Worm (Caenorhabditis elegans) whole organism, mixed stage, embryonic: Measurements from ENCODE around the gene srn-1.

ENCODE experiments used
- M03D4.4 ChIP-seq: sonication (generic microtip); optimal IDR thresholded peaks from 2 replicates; lab custom pipeline; 2017; ENCODE audit warnings: mild to moderate bottlenecking, missing genetic modification characterization, missing compliant biosample characterization
- bed-3 ChIP-seq: fragments of 200-800 bp; sonication (Bioruptor generic); optimal IDR thresholded peaks from 3 replicates; lab custom pipeline; 2018; ENCODE audit warnings: mild to moderate bottlenecking, missing genetic modification characterization, moderate library complexity, missing compliant biosample characterization
- ceh-39 ChIP-seq: fragments of 150-350 bp; optimal IDR thresholded peaks from 2 replicates; lab custom pipeline; 2014; ENCODE audit warnings: missing biosample characterization, missing genetic modification characterization
- ceh-43 ChIP-seq: fragments of 200-800 bp; sonication (Bioruptor generic); optimal IDR thresholded peaks from 2 replicates; lab custom pipeline; 2018; ENCODE audit warnings: mild to moderate bottlenecking, missing genetic modification characterization, moderate library complexity, missing compliant biosample characterization
- ceh-83 ChIP-seq: fragments of 200-800 bp; sonication (Bioruptor generic); optimal IDR thresholded peaks from 2 replicates; lab custom pipeline; 2018; ENCODE audit warnings: mild to moderate bottlenecking, missing genetic modification characterization, missing compliant biosample characterization
- ces-1 ChIP-seq: fragments of 150-350 bp; optimal IDR thresholded peaks from 2 replicates; lab custom pipeline; 2014; ENCODE audit warnings: missing biosample characterization, missing genetic modification reagents, missing genetic modification characterization
- cnd-1 ChIP-seq: fragments of 200-800 bp; sonication (Bioruptor generic); optimal IDR thresholded peaks from 2 replicates; lab custom pipeline; 2018; ENCODE audit warnings: mild to moderate bottlenecking, missing genetic modification characterization, missing compliant biosample characterization
- elt-1 ChIP-seq: sonication (generic microtip); optimal IDR thresholded peaks from 2 replicates; lab custom pipeline; 2017; ENCODE audit warnings: missing genetic modification characterization, mild to moderate bottlenecking, missing compliant biosample characterization, antibody characterized with exemption, moderate library complexity, borderline replicate concordance; ENCODE audit not compliant: insufficient read depth
- elt-3 ChIP-seq: fragments of 150-350 bp; optimal IDR thresholded peaks from 2 replicates; lab custom pipeline; 2014; ENCODE audit warnings: missing biosample characterization, missing genetic modification characterization
- flh-1 ChIP-seq: fragments of 200-800 bp; sonication (Bioruptor generic); optimal IDR thresholded peaks from 2 replicates; lab custom pipeline; 2018; ENCODE audit warnings: mild to moderate bottlenecking, missing genetic modification characterization, moderate library complexity, missing compliant biosample characterization
- hlh-1 ChIP-seq: fragments of 150-350 bp; optimal IDR thresholded peaks from 2 replicates; lab custom pipeline; 2014; ENCODE audit warnings: missing biosample characterization, missing genetic modification reagents, missing genetic modification characterization
- lin-32 ChIP-seq: fragments of 200-800 bp; sonication (Bioruptor generic); optimal IDR thresholded peaks from 2 replicates; lab custom pipeline; 2018; ENCODE audit warnings: mild to moderate bottlenecking, missing genetic modification characterization, missing compliant biosample characterization
- lsy-2 ChIP-seq: fragments of 150-350 bp; optimal IDR thresholded peaks from 2 replicates; lab custom pipeline; 2014; ENCODE audit warnings: missing biosample characterization, missing genetic modification characterization
- mep-1 ChIP-seq: fragments of 150-350 bp; optimal IDR thresholded peaks from 2 replicates; lab custom pipeline; 2017; ENCODE audit warnings: missing biosample characterization, missing genetic modification reagents, missing genetic modification characterization, inconsistent platforms
- mls-2 ChIP-seq: sonication (generic microtip); optimal IDR thresholded peaks from 2 replicates; lab custom pipeline; 2016; ENCODE audit warnings: mild to moderate bottlenecking, missing genetic modification characterization, moderate library complexity, missing compliant biosample characterization
- nhr-12 ChIP-seq: fragments of 150-350 bp; optimal IDR thresholded peaks from 2 replicates; lab custom pipeline; 2014; ENCODE audit warnings: missing biosample characterization, missing genetic modification characterization
- nhr-2 ChIP-seq: fragments of 150-350 bp; optimal IDR thresholded peaks from 2 replicates; lab custom pipeline; 2014; ENCODE audit warnings: missing biosample characterization, missing genetic modification characterization
- nhr-237 ChIP-seq: fragments of 150-350 bp; optimal IDR thresholded peaks from 2 replicates; lab custom pipeline; 2014; ENCODE audit warnings: missing biosample characterization, missing genetic modification characterization
- nhr-28 ChIP-seq: fragments of 150-350 bp; optimal IDR thresholded peaks from 2 replicates; lab custom pipeline; 2014; ENCODE audit warnings: missing biosample characterization, missing genetic modification characterization
- nhr-76 ChIP-seq: sonication (generic microtip); optimal IDR thresholded peaks from 2 replicates; lab custom pipeline; 2017; ENCODE audit warnings: missing biosample characterization, missing genetic modification characterization
- pha-4 ChIP-seq: fragments of 150-350 bp; optimal IDR thresholded peaks from 2 replicates; lab custom pipeline; 2018; ENCODE audit warnings: missing biosample characterization, missing genetic modification reagents, missing genetic modification characterization
- sem-2 ChIP-seq: fragments of 200-800 bp; sonication (Bioruptor generic); optimal IDR thresholded peaks from 2 replicates; lab custom pipeline; 2018; ENCODE audit warnings: mild to moderate bottlenecking, missing genetic modification characterization, missing compliant biosample characterization
- snpc-4 ChIP-seq: fragments of 150-350 bp; optimal IDR thresholded peaks from 2 replicates; lab custom pipeline; 2014; ENCODE audit warnings: missing biosample characterization, missing genetic modification characterization
- sptf-1 ChIP-seq: sonication (generic microtip); optimal IDR thresholded peaks from 2 replicates; lab custom pipeline; 2017; ENCODE audit warnings: mild to moderate bottlenecking, missing genetic modification characterization, moderate library complexity, missing compliant biosample characterization
- unc-120 ChIP-seq: sonication (generic microtip); optimal IDR thresholded peaks from 2 replicates; lab custom pipeline; 2017; ENCODE audit warnings: missing genetic modification characterization, missing compliant biosample characterization; ENCODE audit not compliant: poor library complexity, severe bottlenecking
- unc-39 ChIP-seq: fragments of 150-350 bp; optimal IDR thresholded peaks from 2 replicates; lab custom pipeline; 2014; ENCODE audit warnings: missing biosample characterization, missing genetic modification characterization
- unc-62 ChIP-seq: fragments of 150-350 bp; optimal IDR thresholded peaks from 2 replicates; lab custom pipeline; 2014; ENCODE audit warnings: missing biosample characterization, missing genetic modification reagents, missing genetic modification characterization
- zip-8 ChIP-seq: fragments of 150-350 bp; optimal IDR thresholded peaks from 2 replicates; lab custom pipeline; 2014; ENCODE audit warnings: missing biosample characterization, missing genetic modification characterization
- ztf-11 ChIP-seq: fragments of 150-350 bp; optimal IDR thresholded peaks from 2 replicates; lab custom pipeline; 2014; ENCODE audit warnings: missing biosample characterization, missing genetic modification characterization

The srn-1 gene

DNA sequence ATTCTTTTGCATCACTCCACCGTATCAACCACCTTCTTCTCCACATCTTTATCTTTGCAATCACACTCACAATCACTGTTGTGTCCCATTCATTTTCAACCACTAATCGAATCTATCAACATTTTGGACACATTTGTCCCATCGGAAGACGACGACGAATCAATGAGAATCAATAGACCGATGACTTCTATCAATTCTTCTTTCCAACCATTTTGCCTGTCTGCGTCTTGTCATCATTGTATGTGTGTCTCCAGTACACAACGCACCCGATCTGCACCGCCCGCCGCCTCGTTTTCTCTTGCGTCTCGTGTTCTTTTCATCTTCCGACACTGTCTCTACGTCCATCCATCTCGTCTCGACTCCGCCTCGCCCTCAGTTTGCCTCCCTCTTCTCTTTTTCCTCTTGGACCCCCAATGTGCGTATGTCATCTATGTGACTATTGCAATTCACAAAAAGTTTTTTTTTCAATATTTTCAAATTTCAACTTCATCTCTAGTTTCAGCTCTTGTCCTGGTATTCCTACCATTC is 39.7 kb downstream of the srn-1 start, which contains the start of gene dmd-7:
Gene dmd-7, plus strand, starts transcription at position 478 of the 528 bp plus-strand sequence.
- TF ChIP-seq mep-1 (tag; lab: Kevin White, UChicago) (peak; percentile 23), snpc-4 (tag; lab: Kevin White, UChicago) (no peak), unc-120 (peak; percentile 24), nhr-12 (no peak), pha-4 (tag; lab: Kevin White, UChicago) (peak; percentile 29), elt-3 (tag; lab: Kevin White, UChicago) (peak; percentile 80), unc-62 (GFP tag; lab: Kevin White, UChicago) (peak; percentile 92), hlh-1 (peak; percentile 54), nhr-2 (tag; lab: Kevin White, UChicago) (peak; percentile 24), ces-1 (GFP tag; lab: Kevin White, UChicago) (peak; percentile 61), bed-3 (GFP tag; lab: Kevin White, UChicago) (no peak), ceh-39 (tag; lab: Kevin White, UChicago) (no peak), elt-1 (tag; lab: Kevin White, UChicago) (peak; percentile 49), unc-39 (tag; lab: Kevin White, UChicago) (no peak), lsy-2 (tag; lab: Kevin White, UChicago) (peak; percentile 39), nhr-237 (tag; lab: Kevin White, UChicago) (peak; percentile 81)

DNA sequence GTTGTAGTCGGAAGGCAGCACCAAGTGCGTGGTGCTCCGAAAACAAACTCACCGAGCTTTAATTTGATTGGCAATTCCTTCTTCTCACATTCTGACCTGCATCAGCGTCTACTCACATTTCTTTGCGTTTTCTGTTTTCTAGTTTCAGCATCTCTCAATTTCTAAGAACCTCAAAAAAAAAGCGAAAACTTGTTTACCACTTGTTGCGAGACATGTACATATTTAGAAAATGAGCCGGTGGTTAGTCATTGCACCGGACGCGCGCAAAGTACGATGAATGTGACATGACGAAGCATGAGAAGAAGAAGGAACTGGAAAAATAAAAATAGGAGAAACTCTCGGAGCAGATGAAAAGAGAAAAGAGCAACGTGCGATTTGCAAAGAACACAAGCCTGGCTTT is 41.6 kb downstream of the srn-1 start:
- TF ChIP-seq mep-1 (tag; lab: Kevin White, UChicago) (no peak), ces-1 (GFP tag; lab: Kevin White, UChicago) (peak; percentile 26)

DNA sequence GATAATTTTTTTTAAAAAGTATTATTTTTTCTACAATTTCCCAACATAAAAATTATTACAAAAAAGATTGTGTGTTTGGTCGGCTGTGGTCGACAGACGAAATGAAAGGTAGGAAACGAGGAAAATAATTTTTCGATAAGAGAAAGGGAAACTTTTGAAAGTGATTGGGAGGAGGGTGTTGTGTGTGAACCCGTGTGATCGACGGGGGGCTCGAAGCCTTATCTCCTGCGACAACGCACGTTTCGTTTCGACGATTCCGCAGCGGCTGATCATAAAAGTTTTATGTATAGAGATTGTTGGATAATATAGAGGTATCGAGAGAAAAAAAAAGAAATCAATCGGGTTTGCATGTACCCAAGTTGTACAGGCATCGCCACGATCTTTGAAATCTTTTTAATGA is 43.0 kb downstream of the srn-1 start:
- TF ChIP-seq mls-2 (tag; lab: Kevin White, UChicago) (no peak), snpc-4 (tag; lab: Kevin White, UChicago) (no peak), zip-8 (tag; lab: Kevin White, UChicago) (no peak), ceh-43 (GFP tag; lab: Kevin White, UChicago) (no peak), elt-1 (tag; lab: Kevin White, UChicago) (no peak), flh-1 (no peak), bed-3 (GFP tag; lab: Kevin White, UChicago) (no peak), unc-62 (GFP tag; lab: Kevin White, UChicago) (no peak), nhr-76 (tag; lab: Kevin White, UChicago) (no peak)
- TF ChIP-seq, all 35 proteins: peak for 0

DNA sequence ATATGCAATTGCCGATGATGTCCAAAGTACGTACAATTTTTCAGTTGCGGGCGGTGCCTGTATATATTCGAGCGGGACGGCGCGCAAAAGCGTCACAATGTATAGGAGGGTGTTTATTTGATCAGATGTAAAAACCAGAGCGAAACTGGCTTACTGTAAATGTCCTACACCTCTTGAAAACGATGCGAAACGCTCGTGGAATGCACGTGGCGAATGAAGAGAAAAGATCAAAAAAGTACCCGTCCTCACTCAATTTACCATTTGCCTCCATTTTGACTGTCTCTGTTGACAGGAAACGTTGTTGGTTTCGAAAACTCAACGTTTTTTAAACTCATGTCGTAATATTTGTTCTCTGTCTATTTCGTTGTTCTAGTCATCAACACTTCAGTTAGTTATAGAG is 45.5 kb downstream of the srn-1 start:
- TF ChIP-seq ztf-11 (tag; lab: Kevin White, UChicago) (no peak), unc-39 (tag; lab: Kevin White, UChicago) (no peak), cnd-1 (tag; lab: Kevin White, UChicago) (no peak), snpc-4 (tag; lab: Kevin White, UChicago) (no peak), nhr-28 (tag; lab: Kevin White, UChicago) (no peak), elt-3 (tag; lab: Kevin White, UChicago) (no peak)

DNA sequence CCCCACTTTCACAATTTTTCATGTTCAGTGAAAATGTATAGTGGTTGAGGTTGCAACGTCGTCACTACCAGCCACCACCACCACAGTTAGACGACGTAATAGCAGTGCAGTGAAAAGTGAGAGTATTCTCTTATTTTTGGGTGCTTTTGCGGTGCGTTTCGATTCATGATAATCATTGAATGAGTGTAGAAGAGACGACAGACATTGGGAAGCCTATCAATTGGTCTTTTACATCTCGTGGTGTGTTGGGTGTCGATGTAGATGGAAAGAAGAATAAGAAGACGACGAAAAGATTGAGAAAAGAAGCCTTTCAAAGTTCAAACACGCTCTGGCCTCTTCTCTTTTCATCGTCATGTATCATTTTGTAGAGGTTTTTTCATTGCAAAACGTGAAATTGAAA is 46.4 kb downstream of the srn-1 start:
- TF ChIP-seq sem-2 (GFP tag; lab: Kevin White, UChicago) (no peak), lsy-2 (tag; lab: Kevin White, UChicago) (no peak), unc-62 (GFP tag; lab: Kevin White, UChicago) (no peak), elt-3 (tag; lab: Kevin White, UChicago) (no peak), ceh-43 (GFP tag; lab: Kevin White, UChicago) (no peak), snpc-4 (tag; lab: Kevin White, UChicago) (no peak), mls-2 (tag; lab: Kevin White, UChicago) (no peak), M03D4.4 (tag; lab: Kevin White, UChicago) (no peak), hlh-1 (no peak), sptf-1 (no peak)

DNA sequence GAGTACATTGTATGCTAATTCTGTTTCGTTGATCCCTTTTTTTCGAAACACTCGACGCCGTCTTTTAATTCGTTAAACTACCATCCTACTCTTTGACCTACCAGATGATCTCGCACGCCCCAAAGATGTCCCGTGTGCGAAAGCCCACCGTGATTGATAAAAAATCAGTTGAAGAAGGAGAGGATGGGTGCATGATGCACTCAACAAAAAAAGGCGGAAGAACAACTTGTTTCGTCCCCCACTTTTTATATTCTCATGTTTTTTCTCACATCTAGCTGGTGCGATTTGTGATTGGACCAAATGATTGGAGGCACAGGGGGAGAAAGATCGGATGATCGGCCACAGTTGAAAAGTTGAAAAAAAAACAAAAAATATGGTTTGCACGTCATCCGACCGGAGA is 47.9 kb downstream of the srn-1 start:
- TF ChIP-seq zip-8 (tag; lab: Kevin White, UChicago), result no peak
- TF ChIP-seq elt-3 (tag; lab: Kevin White, UChicago), result no peak
- no peak for TF ChIP-seq flh-1
- no peak for TF ChIP-seq lin-32
- TF ChIP-seq nhr-28 (tag; lab: Kevin White, UChicago), result no peak
- no peak for TF ChIP-seq ceh-83 (GFP tag; lab: Kevin White, UChicago)
- no peak for TF ChIP-seq unc-39 (tag; lab: Kevin White, UChicago)
- no peak for TF ChIP-seq ces-1 (GFP tag; lab: Kevin White, UChicago)
- no peak for TF ChIP-seq snpc-4 (tag; lab: Kevin White, UChicago)
